Worm (Caenorhabditis elegans): ENCODE measurements around the gene nspa-8.

- TF ChIP-seq attf-4 (tag; optimal IDR thresholded peaks at IDR 0.05) (no peak), unc-130 (GFP tag; optimal IDR thresholded peaks at IDR 0.05) (no peak), lin-13 (GFP tag; optimal IDR thresholded peaks at IDR 0.05) (no peak)
Measured at ce11 chrV:14784787-14785186, 42.1 kb downstream of the nspa-8 start.
